Worm (Caenorhabditis elegans): ENCODE measurements around the gene pkc-3.
A peak's percentile ranks its signal among the peaks of the same experiment; 100 is the strongest.

The pkc-3 gene

ce11 chrII:5374967-5375366, 4.9 kb upstream of the pkc-3 start, which contains the start of gene algn-2:
Gene algn-2, plus strand, starts transcription at chrII:5375267.
- TF ChIP-seq blmp-1 (tag; optimal IDR thresholded peaks at IDR 0.05) (no peak), nhr-28 (tag; optimal IDR thresholded peaks at IDR 0.05) (no peak), lin-32 (GFP tag; optimal IDR thresholded peaks at IDR 0.05) (no peak), elt-1 (tag; optimal IDR thresholded peaks at IDR 0.05; ENCODE audit: borderline replicate concordance, insufficient read depth) (no peak), cnd-1 (tag; optimal IDR thresholded peaks at IDR 0.05) (no peak), snpc-4 (tag; optimal IDR thresholded peaks at IDR 0.05) (no peak), ceh-39 (tag; optimal IDR thresholded peaks at IDR 0.05) (no peak), lsy-2 (tag; optimal IDR thresholded peaks at IDR 0.05) (no peak), mab-5 (tag; optimal IDR thresholded peaks at IDR 0.05) (no peak), nhr-76 (tag; optimal IDR thresholded peaks at IDR 0.05) (no peak)

ce11 chrII:5377467-5378238, 2.2 kb upstream of the pkc-3 start, which contains the start of gene prdx-2:
Gene prdx-2, plus strand, starts transcription at chrII:5378195.
- TF ChIP-seq lsy-2 (tag; optimal IDR thresholded peaks at IDR 0.05) (peak; percentile 70), unc-62 (GFP tag; optimal IDR thresholded peaks at IDR 0.05) (no peak)

ce11 chrII:5378239-5378521, 1.6 kb upstream of the pkc-3 start:
- no peak for TF ChIP-seq unc-39 (tag; optimal IDR thresholded peaks at IDR 0.05)
- no peak for TF ChIP-seq unc-120 (tag; optimal IDR thresholded peaks at IDR 0.05; ENCODE audit: poor library complexity, severe bottlenecking)
- no peak for TF ChIP-seq pha-4 (tag; optimal IDR thresholded peaks at IDR 0.05)
- no peak for TF ChIP-seq mab-5 (tag; optimal IDR thresholded peaks at IDR 0.05)
- TF ChIP-seq blmp-1 (tag; optimal IDR thresholded peaks at IDR 0.05), result no peak
- no peak for TF ChIP-seq nhr-76 (tag; optimal IDR thresholded peaks at IDR 0.05)
- no peak for TF ChIP-seq lin-32 (GFP tag; optimal IDR thresholded peaks at IDR 0.05)
- no peak for TF ChIP-seq mep-1 (tag; optimal IDR thresholded peaks at IDR 0.05)
- no peak for TF ChIP-seq ces-1 (GFP tag; optimal IDR thresholded peaks at IDR 0.05)

DNA sequence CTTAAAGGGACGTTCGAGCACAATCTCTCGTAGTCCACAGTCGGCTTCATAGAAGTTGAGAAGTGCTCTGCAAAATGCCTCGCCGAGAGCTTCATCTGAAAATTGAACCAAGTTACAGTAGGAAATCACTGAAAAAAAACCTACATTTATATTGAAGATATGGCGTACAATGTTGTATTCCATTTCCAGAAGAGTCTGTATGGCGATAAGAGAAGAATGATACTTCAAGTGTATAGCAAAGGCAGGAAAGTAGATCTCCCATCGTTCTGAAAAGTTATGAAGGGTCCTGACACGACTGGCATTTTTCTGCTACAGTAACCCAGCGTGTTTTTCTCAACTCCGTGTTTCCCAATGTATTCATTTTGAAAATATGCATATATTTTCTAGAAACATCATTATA, 4.5 kb downstream of the pkc-3 start:
- TF ChIP-seq pha-4 (tag; optimal IDR thresholded peaks at IDR 0.05), result no peak
- TF ChIP-seq ceh-43 (GFP tag; optimal IDR thresholded peaks at IDR 0.05), result no peak

DNA sequence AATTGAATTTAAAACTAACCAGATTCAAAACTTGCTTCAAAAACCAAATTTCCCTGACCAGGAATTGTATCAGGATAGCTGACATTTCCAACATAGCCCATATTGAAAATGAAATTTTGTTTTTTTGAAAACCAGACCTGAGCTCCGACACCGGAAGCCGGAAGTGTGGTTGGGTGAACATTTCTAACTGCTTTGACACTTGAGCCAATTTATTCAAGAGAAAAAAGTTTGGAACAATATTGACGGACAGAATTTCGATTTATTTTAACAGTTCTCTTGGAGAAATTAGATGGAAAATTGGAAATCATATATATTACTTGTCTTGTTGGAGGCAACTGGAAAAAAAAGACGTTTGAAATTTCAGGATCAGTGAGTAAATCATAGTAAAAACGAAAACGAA, 7.4 kb downstream of the pkc-3 start, which contains the start of gene ccpp-6:
TSS of gene ccpp-6 (minus strand) at position 101 of the 400 bp plus-strand sequence.
- TF ChIP-seq nhr-237 (tag; optimal IDR thresholded peaks at IDR 0.05) (no peak), unc-39 (tag; optimal IDR thresholded peaks at IDR 0.05) (no peak), sem-2 (GFP tag; optimal IDR thresholded peaks at IDR 0.05) (no peak), unc-62 (GFP tag; optimal IDR thresholded peaks at IDR 0.05) (no peak), bed-3 (GFP tag; optimal IDR thresholded peaks at IDR 0.05) (no peak), ceh-83 (GFP tag; optimal IDR thresholded peaks at IDR 0.05) (no peak), ztf-11 (tag; optimal IDR thresholded peaks at IDR 0.05) (no peak), lin-32 (GFP tag; optimal IDR thresholded peaks at IDR 0.05) (no peak), mls-2 (tag; optimal IDR thresholded peaks at IDR 0.05) (no peak), hlh-1 (tag; optimal IDR thresholded peaks at IDR 0.05) (no peak), cnd-1 (tag; optimal IDR thresholded peaks at IDR 0.05) (no peak), ceh-43 (GFP tag; optimal IDR thresholded peaks at IDR 0.05) (no peak), nhr-28 (tag; optimal IDR thresholded peaks at IDR 0.05) (no peak), lsy-2 (tag; optimal IDR thresholded peaks at IDR 0.05) (no peak), elt-1 (tag; optimal IDR thresholded peaks at IDR 0.05; ENCODE audit: borderline replicate concordance, insufficient read depth) (no peak), pha-4 (tag; optimal IDR thresholded peaks at IDR 0.05) (no peak), ham-2 (GFP tag; optimal IDR thresholded peaks at IDR 0.05) (no peak), blmp-1 (tag; optimal IDR thresholded peaks at IDR 0.05) (no peak)

DNA sequence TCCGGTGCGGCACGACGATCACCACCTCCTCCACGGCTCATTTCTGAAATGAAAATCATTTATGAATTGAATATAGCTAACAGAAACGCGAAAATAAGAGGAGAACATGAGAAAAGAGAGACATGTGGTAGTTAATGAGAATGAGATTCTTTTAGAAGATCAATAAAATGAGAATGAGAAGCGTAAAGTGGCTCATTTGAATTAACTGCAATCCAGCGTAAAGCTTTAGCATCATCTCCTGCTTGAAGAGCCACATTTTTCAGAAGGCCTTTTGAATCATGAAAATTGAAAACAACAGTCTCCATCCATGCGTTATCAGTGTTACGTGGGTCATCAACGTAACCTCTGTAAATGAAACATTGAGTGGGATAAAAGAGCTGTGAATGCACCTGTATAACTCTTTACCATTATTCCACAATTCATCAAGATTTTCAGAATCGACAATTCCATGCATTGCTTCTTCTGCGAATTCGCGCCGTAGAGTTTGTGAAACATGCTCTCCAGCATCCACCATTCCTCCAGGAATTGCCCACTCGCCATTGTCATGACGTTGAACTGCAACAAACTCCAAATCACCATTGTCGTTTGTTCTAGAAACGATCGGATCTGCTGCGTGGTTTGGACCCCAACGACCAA, 9.1 kb downstream of the pkc-3 start, which contains the start of gene rsp-4:
TSS of gene rsp-4 (minus strand) at position 51 of the 636 bp plus-strand sequence.
- no peak for TF ChIP-seq nhr-2 (tag; optimal IDR thresholded peaks at IDR 0.05)
- no peak for TF ChIP-seq elt-3 (tag; optimal IDR thresholded peaks at IDR 0.05)
- TF ChIP-seq nhr-76 (tag; optimal IDR thresholded peaks at IDR 0.05), result no peak
- TF ChIP-seq ces-1 (GFP tag; optimal IDR thresholded peaks at IDR 0.05), result no peak
